Fruit fly (Drosophila melanogaster) whole organism, embryonic: ENCODE data around the gene Mics1.

Source experiments
- ATbp ChIP-seq: fragments of 200-800 bp; sonication (Bioruptor generic); optimal IDR thresholded peaks from 2 replicates; lab custom pipeline; 2017; ENCODE audit warnings: missing biosample characterization, mild to moderate bottlenecking, missing genetic modification characterization, missing genetic modification reagents
- Atf6 ChIP-seq: fragments of 200-800 bp; sonication (Bioruptor generic); IDR thresholded peaks from 2 replicates; pipeline ENCODE4 v1.3.6; 2022; ENCODE audit warnings: missing biosample characterization, missing genetic modification characterization
- BtbVII ChIP-seq: fragments of 200-800 bp; sonication (Bioruptor generic); optimal IDR thresholded peaks from 3 replicates; lab custom pipeline; 2017; ENCODE audit warnings: missing biosample characterization, mild to moderate bottlenecking, missing genetic modification characterization
- CG10565 ChIP-seq: fragments of 200-800 bp; sonication (Bioruptor generic); optimal IDR thresholded peaks from 3 replicates; lab custom pipeline; 2016; ENCODE audit warnings: missing biosample characterization, mild to moderate bottlenecking, missing genetic modification characterization
- CG11723 ChIP-seq: fragments of 200-800 bp; sonication (Bioruptor generic); optimal IDR thresholded peaks from 2 replicates; lab custom pipeline; 2017; ENCODE audit warnings: missing biosample characterization, mild to moderate bottlenecking, missing genetic modification characterization
- CG12744 ChIP-seq: fragments of 200-800 bp; sonication (Bioruptor generic); optimal IDR thresholded peaks from 2 replicates; lab custom pipeline; 2016; ENCODE audit warnings: missing biosample characterization, missing genetic modification characterization
- CG13894 ChIP-seq: fragments of 200-800 bp; sonication (Bioruptor generic); optimal IDR thresholded peaks from 3 replicates; lab custom pipeline; 2018; ENCODE audit warnings: missing biosample characterization, mild to moderate bottlenecking, missing genetic modification characterization, moderate library complexity
- CG14667 ChIP-seq: fragments of 200-800 bp; sonication (Bioruptor generic); IDR thresholded peaks from 2 replicates; pipeline ENCODE4 v1.3.6; 2022; ENCODE audit warnings: missing biosample characterization, missing genetic modification characterization
- CG14965 ChIP-seq: fragments of 200-800 bp; sonication (Bioruptor generic); optimal IDR thresholded peaks from 2 replicates; lab custom pipeline; 2016; ENCODE audit warnings: missing biosample characterization, missing genetic modification characterization, borderline replicate concordance
- CG1602 ChIP-seq: fragments of 200-800 bp; sonication (Bioruptor generic); optimal IDR thresholded peaks from 3 replicates; lab custom pipeline; 2016; ENCODE audit warnings: missing biosample characterization, missing genetic modification characterization
- CG3163 ChIP-seq: fragments of 200-800 bp; sonication (Bioruptor generic); optimal IDR thresholded peaks from 3 replicates; lab custom pipeline; 2016; ENCODE audit warnings: missing biosample characterization, missing genetic modification characterization
- CG3281 ChIP-seq: fragments of 200-800 bp; sonication (Bioruptor generic); optimal IDR thresholded peaks from 3 replicates; lab custom pipeline; 2017; ENCODE audit warnings: missing biosample characterization, mild to moderate bottlenecking, missing genetic modification characterization
- CG33213 ChIP-seq: fragments of 200-800 bp; sonication (Bioruptor generic); optimal IDR thresholded peaks from 3 replicates; lab custom pipeline; 2016; ENCODE audit warnings: missing biosample characterization, missing genetic modification characterization
- CG33557 ChIP-seq: fragments of 200-800 bp; sonication (Bioruptor generic); optimal IDR thresholded peaks from 2 replicates; lab custom pipeline; 2019; ENCODE audit warnings: missing biosample characterization, mild to moderate bottlenecking, missing genetic modification characterization, moderate library complexity
- CG34376 ChIP-seq: fragments of 200-800 bp; sonication (Bioruptor generic); optimal IDR thresholded peaks from 2 replicates; lab custom pipeline; 2018; ENCODE audit warnings: missing biosample characterization, mild to moderate bottlenecking, missing genetic modification characterization
- CG3995 ChIP-seq: fragments of 200-800 bp; sonication (Bioruptor generic); optimal IDR thresholded peaks from 3 replicates; lab custom pipeline; 2016; ENCODE audit warnings: missing biosample characterization, missing genetic modification characterization
- CG4854 ChIP-seq: fragments of 200-800 bp; sonication (Bioruptor generic); optimal IDR thresholded peaks from 2 replicates; lab custom pipeline; 2016; ENCODE audit warnings: missing biosample characterization, missing genetic modification characterization, inconsistent platforms
- CG6254 ChIP-seq: fragments of 200-800 bp; sonication (Bioruptor generic); optimal IDR thresholded peaks from 3 replicates; lab custom pipeline; 2017; ENCODE audit warnings: mild to moderate bottlenecking, missing biosample characterization, missing genetic modification reagents, missing genetic modification characterization
- CG7839 ChIP-seq: fragments of 200-800 bp; sonication (Bioruptor generic); optimal IDR thresholded peaks from 3 replicates; lab custom pipeline; 2018; ENCODE audit warnings: missing biosample characterization, mild to moderate bottlenecking, missing genetic modification characterization, moderate library complexity
- CG8359 ChIP-seq: fragments of 200-800 bp; sonication (Bioruptor generic); optimal IDR thresholded peaks from 2 replicates; lab custom pipeline; 2017; ENCODE audit warnings: missing biosample characterization, mild to moderate bottlenecking, missing genetic modification characterization, borderline replicate concordance
- CG8765 ChIP-seq: fragments of 200-800 bp; sonication (Bioruptor generic); IDR thresholded peaks from 2 replicates; pipeline ENCODE4 v1.3.6; 2022; ENCODE audit warnings: missing biosample characterization, missing genetic modification characterization
- CG9876 ChIP-seq: fragments of 200-800 bp; sonication (Bioruptor generic); optimal IDR thresholded peaks from 2 replicates; lab custom pipeline; 2016; ENCODE audit warnings: missing biosample characterization, missing genetic modification characterization
- CG9932 ChIP-seq: fragments of 200-800 bp; sonication (Bioruptor generic); IDR thresholded peaks from 2 replicates; pipeline ENCODE4 v1.3.6; 2022; ENCODE audit warnings: missing biosample characterization, missing genetic modification characterization
- Doc3 ChIP-seq: fragments of 200-800 bp; sonication (Bioruptor generic); IDR thresholded peaks from 3 replicates; pipeline ENCODE4 v1.3.6; 2022; ENCODE audit warnings: missing biosample characterization, missing genetic modification characterization; ENCODE audit not compliant: partially characterized antibody
- ERR ChIP-seq: fragments of 200-800 bp; sonication (Bioruptor generic); optimal IDR thresholded peaks from 2 replicates; lab custom pipeline; 2016; ENCODE audit warnings: missing biosample characterization, missing genetic modification characterization
- Fer2 ChIP-seq: fragments of 200-800 bp; sonication (Bioruptor generic); optimal IDR thresholded peaks from 2 replicates; lab custom pipeline; 2018; ENCODE audit warnings: missing biosample characterization, mild to moderate bottlenecking, missing genetic modification characterization, moderate library complexity
- GATAe ChIP-seq: fragments of 200-800 bp; sonication (Bioruptor generic); conservative IDR thresholded peaks from 2 replicates; pipeline ENCODE4 v1.3.6; 2022; ENCODE audit warnings: missing biosample characterization, missing genetic modification characterization
- H15 ChIP-seq: fragments of 200-800 bp; sonication (Bioruptor generic); IDR thresholded peaks from 3 replicates; pipeline ENCODE4 v1.3.6; 2022; ENCODE audit warnings: missing biosample characterization, missing genetic modification characterization
- Hr3 ChIP-seq: fragments of 200-800 bp; sonication (Bioruptor generic); optimal IDR thresholded peaks from 3 replicates; lab custom pipeline; 2016; ENCODE audit warnings: missing biosample characterization, missing genetic modification characterization
- Mes4 ChIP-seq: fragments of 200-800 bp; sonication (Bioruptor generic); optimal IDR thresholded peaks from 2 replicates; lab custom pipeline; 2016; ENCODE audit warnings: missing biosample characterization, missing genetic modification characterization
- NC2β ChIP-seq: fragments of 200-800 bp; sonication (Bioruptor generic); optimal IDR thresholded peaks from 2 replicates; lab custom pipeline; 2016; ENCODE audit warnings: missing biosample characterization, missing genetic modification characterization
- Poxn ChIP-seq: fragments of 200-800 bp; sonication (Bioruptor generic); IDR thresholded peaks from 2 replicates; pipeline ENCODE4 v1.3.6; 2022; ENCODE audit warnings: missing biosample characterization, missing genetic modification characterization
- TFAM ChIP-seq: fragments of 200-800 bp; sonication (Bioruptor generic); optimal IDR thresholded peaks from 2 replicates; lab custom pipeline; 2017; ENCODE audit warnings: missing biosample characterization, missing genetic modification characterization, inconsistent platforms
- ara ChIP-seq: fragments of 200-800 bp; sonication (Bioruptor generic); IDR thresholded peaks from 2 replicates; pipeline ENCODE4 v1.3.6; 2022; ENCODE audit warnings: missing biosample characterization, missing genetic modification characterization
- bbx ChIP-seq: fragments of 200-800 bp; sonication (Bioruptor generic); IDR thresholded peaks from 2 replicates; pipeline ENCODE4 v1.3.6; 2022; ENCODE audit warnings: missing biosample characterization, missing genetic modification characterization; ENCODE audit not compliant: partially characterized antibody
- crol ChIP-seq: fragments of 200-800 bp; sonication (Bioruptor generic); IDR thresholded peaks from 2 replicates; pipeline ENCODE4 v1.3.6; 2022; ENCODE audit warnings: missing biosample characterization, missing genetic modification characterization
- en ChIP-seq: fragments of 200-800 bp; sonication (Bioruptor generic); optimal IDR thresholded peaks from 2 replicates; lab custom pipeline; 2016; ENCODE audit warnings: missing biosample characterization, missing genetic modification characterization
- esg ChIP-seq: fragments of 200-800 bp; sonication (Bioruptor generic); conservative IDR thresholded peaks from 2 replicates; pipeline ENCODE4 v1.3.6; 2022; ENCODE audit warnings: missing biosample characterization, missing genetic modification characterization
- eyg ChIP-seq: fragments of 200-800 bp; sonication (Bioruptor generic); optimal IDR thresholded peaks from 3 replicates; lab custom pipeline; 2016; ENCODE audit warnings: missing biosample characterization, missing genetic modification characterization
- fd102C ChIP-seq: fragments of 200-800 bp; sonication (Bioruptor generic); optimal IDR thresholded peaks from 2 replicates; lab custom pipeline; 2018; ENCODE audit warnings: missing biosample characterization, mild to moderate bottlenecking, missing genetic modification characterization, moderate library complexity
- fru ChIP-seq: fragments of >200 bp; optimal IDR thresholded peaks from 2 replicates; lab custom pipeline; 2017
- gce ChIP-seq: fragments of 200-800 bp; sonication (Bioruptor generic); IDR thresholded peaks from 3 replicates; pipeline ENCODE4 v1.3.6; 2022; ENCODE audit warnings: missing biosample characterization, missing genetic modification characterization
- gcm2 ChIP-seq: fragments of 200-800 bp; sonication (Bioruptor generic); optimal IDR thresholded peaks from 2 replicates; lab custom pipeline; 2016; ENCODE audit warnings: missing biosample characterization, missing genetic modification characterization
- gt ChIP-seq: fragments of 200-800 bp; sonication (Bioruptor generic); IDR thresholded peaks from 2 replicates; pipeline ENCODE4 v1.3.6; 2022; ENCODE audit warnings: missing biosample characterization, missing genetic modification characterization
- onecut ChIP-seq: fragments of 200-800 bp; sonication (Bioruptor generic); IDR thresholded peaks from 2 replicates; pipeline ENCODE4 v1.3.6; 2022; ENCODE audit warnings: missing biosample characterization, missing genetic modification characterization
- run ChIP-seq: fragments of 200-800 bp; sonication (Bioruptor generic); optimal IDR thresholded peaks from 3 replicates; lab custom pipeline; 2018; ENCODE audit warnings: missing biosample characterization, mild to moderate bottlenecking, missing genetic modification characterization
- sr ChIP-seq: fragments of 200-800 bp; sonication (Bioruptor generic); IDR thresholded peaks from 3 replicates; pipeline ENCODE4 v1.3.6; 2022; ENCODE audit warnings: missing biosample characterization, missing genetic modification characterization
- sug ChIP-seq: fragments of 200-800 bp; optimal IDR thresholded peaks from 2 replicates; lab custom pipeline; 2019; ENCODE audit warnings: missing biosample characterization, mild to moderate bottlenecking, missing genetic modification characterization, moderate library complexity
- tll ChIP-seq, 2 experiments: fragments of 200-800 bp in 1 of 2; fragments of >200 bp in 1 of 2; sonication (Bioruptor generic) in 1 of 2; optimal IDR thresholded peaks; 2 replicates each; lab custom pipeline; 2017 to 2019; ENCODE audit warnings: missing biosample characterization in 2 of 2, missing genetic modification characterization in 2 of 2, mild to moderate bottlenecking in 1 of 2, moderate library complexity in 1 of 2
- ttk ChIP-seq: fragments of 200-800 bp; sonication (Bioruptor generic); IDR thresholded peaks from 2 replicates; pipeline ENCODE4 v2.1.2; 2022; ENCODE audit warnings: missing biosample characterization, missing genetic modification characterization
- vfl ChIP-seq: fragments of 200-800 bp; sonication (Bioruptor generic); optimal IDR thresholded peaks from 2 replicates; lab custom pipeline; 2016; ENCODE audit warnings: missing biosample characterization, missing genetic modification characterization
- wek ChIP-seq: fragments of 200-800 bp; sonication (Bioruptor generic); optimal IDR thresholded peaks from 3 replicates; lab custom pipeline; 2018; ENCODE audit warnings: missing biosample characterization, mild to moderate bottlenecking, missing genetic modification characterization, moderate library complexity
- yki ChIP-seq: fragments of >200 bp; optimal IDR thresholded peaks from 3 replicates; lab custom pipeline; 2018

The Mics1 gene

DNA sequence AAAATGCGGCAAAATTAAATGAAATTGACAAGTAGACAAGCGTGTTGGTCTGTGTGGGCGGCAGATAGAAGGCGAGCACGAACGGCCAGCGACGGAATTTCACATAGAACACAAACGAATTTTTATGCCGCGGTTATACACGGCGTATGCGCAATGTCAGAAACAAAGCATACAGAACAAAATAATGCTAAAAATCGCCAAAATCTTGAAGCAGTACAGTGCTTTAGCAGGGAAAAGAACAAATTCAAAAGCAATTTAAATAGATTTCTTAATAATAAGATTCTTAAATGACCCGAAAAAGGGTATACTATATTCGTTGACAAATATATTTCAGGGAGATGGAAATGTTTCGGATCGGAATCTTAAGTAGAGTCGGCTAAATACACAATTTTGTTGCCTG lies 1.7 kb downstream of the Mics1 start (continued):
- TF ChIP-seq CG14965 (GFP tag; lab: Kevin White, UChicago) (no peak), CG8765 (GFP tag; lab: Robert Waterston, UW) (no peak), CG33557 (no peak), ERR (GFP tag; lab: Kevin White, UChicago) (no peak), sr (no peak), CG14667 (GFP tag; lab: Robert Waterston, UW) (no peak), CG4854 (GFP tag; lab: Kevin White, UChicago) (no peak), CG8359 (GFP tag; lab: Kevin White, UChicago) (no peak), ATbp (GFP tag; lab: Kevin White, UChicago) (no peak), run (tag; lab: Kevin White, UChicago) (no peak), H15 (GFP tag; lab: Robert Waterston, UW) (peak; percentile 25; the same call in 1 of the 3 replicates), sug (tag; lab: Kevin White, UChicago) (no peak), crol (GFP tag; lab: Robert Waterston, UW) (no peak), Doc3 (GFP tag; lab: Robert Waterston, UW) (no peak), onecut (GFP tag; lab: Robert Waterston, UW) (no peak), eyg (GFP tag; lab: Kevin White, UChicago) (no peak), fru (lab: Kevin White, UChicago) (no peak), CG11723 (GFP tag; lab: Kevin White, UChicago) (no peak), Hr3 (GFP tag; lab: Kevin White, UChicago) (no peak), CG6254 (GFP tag; lab: Kevin White, UChicago) (no peak), CG3995 (GFP tag; lab: Kevin White, UChicago) (no peak), CG13894 (peak; percentile 40), wek (GFP tag; lab: Kevin White, UChicago) (no peak), bbx (GFP tag; lab: Robert Waterston, UW) (no peak), CG12744 (no peak), TFAM (no peak), CG9876 (GFP tag; lab: Kevin White, UChicago) (no peak), GATAe (GFP tag; lab: Robert Waterston, UW) (no peak), Atf6 (GFP tag; lab: Robert Waterston, UW) (peak; percentile 62), CG3281 (GFP tag; lab: Kevin White, UChicago) (peak; percentile 30), NC2β (no peak), CG7839 (tag; lab: Kevin White, UChicago) (peak; percentile 49), tll (GFP tag; optimal IDR thresholded peaks at IDR 0.05; lab: Kevin White, UChicago) (no peak), en (no peak), gce (GFP tag; lab: Robert Waterston, UW) (no peak), CG1602 (GFP tag; lab: Kevin White, UChicago) (no peak), esg (GFP tag; lab: Robert Waterston, UW) (0 out of 2 replicates have a peak, but pooled peaks have one; percentile 20), gcm2 (GFP tag; lab: Kevin White, UChicago) (no peak), CG3163 (no peak), vfl (no peak), BtbVII (GFP tag; lab: Kevin White, UChicago) (no peak), CG33213 (no peak), ara (GFP tag; lab: Robert Waterston, UW) (no peak), Fer2 (no peak), CG10565 (GFP tag; lab: Kevin White, UChicago) (no peak), yki (lab: Kevin White, UChicago) (no peak), Poxn (GFP tag; lab: Robert Waterston, UW) (no peak), ttk (GFP tag; lab: Robert Waterston, UW) (no peak), CG9932 (peak; percentile 65), fd102C (no peak), Mes4 (GFP tag; lab: Kevin White, UChicago) (no peak), gt (no peak), CG34376 (GFP tag; lab: Kevin White, UChicago) (no peak)
